Fruit fly (Drosophila melanogaster): ENCODE measurements around the gene mex1.

The mex1 gene

dm6 chr3L:15513264-15513663 is 6.1 kb downstream of the mex1 start:
- TF ChIP-seq CG14655 (GFP tag; optimal IDR thresholded peaks at IDR 0.05) (no peak), CG15710 (tag; optimal IDR thresholded peaks at IDR 0.05) (no peak), Snoo (tag; optimal IDR thresholded peaks at IDR 0.05) (no peak), CG10348 (GFP tag; IDR thresholded peaks at IDR 0.05) (no peak)

- peak; percentile 68 for TF ChIP-seq EcR (GFP tag; optimal IDR thresholded peaks at IDR 0.05)
- peak; percentile 2 for TF ChIP-seq CG15710 (tag; optimal IDR thresholded peaks at IDR 0.05)
- TF ChIP-seq CG13204 (GFP tag; optimal IDR thresholded peaks at IDR 0.05) = no peak
- no peak for TF ChIP-seq CG8301 (tag; optimal IDR thresholded peaks at IDR 0.05)
- TF ChIP-seq fd96Ca (GFP tag; IDR thresholded peaks at IDR 0.05) = no peak
- peak; percentile 32 for TF ChIP-seq Pif1B (GFP tag; optimal IDR thresholded peaks at IDR 0.05)
- TF ChIP-seq CG14655 (GFP tag; optimal IDR thresholded peaks at IDR 0.05) = no peak
Measured at dm6 chr3L:15511688-15512250, 7.6 kb downstream of the mex1 start.

- peak; percentile 9 for TF ChIP-seq Pif1A (GFP tag; optimal IDR thresholded peaks at IDR 0.05)
- TF ChIP-seq CG12605 (GFP tag; IDR thresholded peaks at IDR 0.05) = peak; percentile 30; the same call in 1 of the 2 replicates
- peak; percentile 1 for TF ChIP-seq EcR (GFP tag; optimal IDR thresholded peaks at IDR 0.05)
- no peak for TF ChIP-seq fd96Ca (GFP tag; IDR thresholded peaks at IDR 0.05)
- TF ChIP-seq gl (tag; optimal IDR thresholded peaks at IDR 0.05) = peak; percentile 18
- peak; percentile 15 for TF ChIP-seq Pif1B (GFP tag; optimal IDR thresholded peaks at IDR 0.05)
Measured at dm6 chr3L:15510787-15511186, 8.6 kb downstream of the mex1 start, which contains the start of gene MsrA. Gene MsrA, plus strand, starts transcription at chr3L:15511052.

dm6 chr3L:15509398-15509797 is 10.0 kb downstream of the mex1 start, which contains the start of the genes gdl and gdl-ORF39:
Gene gdl, plus strand, starts transcription at chr3L:15509445.
Gene gdl-ORF39, plus strand, starts transcription at chr3L:15509445.
- TF ChIP-seq D1 (tag; optimal IDR thresholded peaks at IDR 0.05) (no peak), Pif1B (GFP tag; optimal IDR thresholded peaks at IDR 0.05) (no peak), Pif1A (GFP tag; optimal IDR thresholded peaks at IDR 0.05) (no peak), gl (tag; optimal IDR thresholded peaks at IDR 0.05) (no peak), CG34367 (tag; optimal IDR thresholded peaks at IDR 0.05) (no peak), CG8301 (tag; optimal IDR thresholded peaks at IDR 0.05) (no peak), CG8159 (tag; optimal IDR thresholded peaks at IDR 0.05) (no peak), CG15710 (tag; optimal IDR thresholded peaks at IDR 0.05) (no peak), Ets98B (GFP tag; IDR thresholded peaks at IDR 0.05) (no peak), CG14655 (GFP tag; optimal IDR thresholded peaks at IDR 0.05) (no peak), CG9948 (tag; optimal IDR thresholded peaks at IDR 0.05) (no peak)

dm6 chr3L:15508750-15509149 is 10.6 kb downstream of the mex1 start, which contains the start of gene Z600:
Gene Z600, plus strand, starts transcription at chr3L:15509061.
- no peak for TF ChIP-seq CG32121 (GFP tag; IDR thresholded peaks at IDR 0.05)
- no peak for TF ChIP-seq CG14655 (GFP tag; optimal IDR thresholded peaks at IDR 0.05)
- TF ChIP-seq CG34367 (tag; optimal IDR thresholded peaks at IDR 0.05) = no peak
- TF ChIP-seq CG15710 (tag; optimal IDR thresholded peaks at IDR 0.05) = no peak
- TF ChIP-seq CG8301 (tag; optimal IDR thresholded peaks at IDR 0.05) = no peak
- no peak for TF ChIP-seq Pif1A (GFP tag; optimal IDR thresholded peaks at IDR 0.05)
- no peak for TF ChIP-seq CG4496 (GFP tag; IDR thresholded peaks at IDR 0.05)
- no peak for TF ChIP-seq fd96Ca (GFP tag; IDR thresholded peaks at IDR 0.05)
- TF ChIP-seq Ets98B (GFP tag; IDR thresholded peaks at IDR 0.05) = no peak
- TF ChIP-seq Snoo (tag; optimal IDR thresholded peaks at IDR 0.05) = no peak
- no peak for TF ChIP-seq EcR (GFP tag; optimal IDR thresholded peaks at IDR 0.05)
- no peak for TF ChIP-seq rn (GFP tag; IDR thresholded peaks at IDR 0.05)
- TF ChIP-seq CG8159 (tag; optimal IDR thresholded peaks at IDR 0.05) = no peak
- TF ChIP-seq CG17806 (tag; optimal IDR thresholded peaks at IDR 0.05) = no peak
- TF ChIP-seq CG9948 (tag; optimal IDR thresholded peaks at IDR 0.05) = no peak
- TF ChIP-seq Pif1B (GFP tag; optimal IDR thresholded peaks at IDR 0.05) = no peak

- TF ChIP-seq CG8159 (tag; optimal IDR thresholded peaks at IDR 0.05) (peak; percentile 98), CG8301 (tag; optimal IDR thresholded peaks at IDR 0.05) (peak; percentile 98), CG9948 (tag; optimal IDR thresholded peaks at IDR 0.05) (peak; percentile 96), Snoo (tag; optimal IDR thresholded peaks at IDR 0.05) (peak; percentile 99), CG15710 (tag; optimal IDR thresholded peaks at IDR 0.05) (peak; percentile 98), D1 (tag; optimal IDR thresholded peaks at IDR 0.05) (peak; percentile 97), CG14655 (GFP tag; optimal IDR thresholded peaks at IDR 0.05) (peak; percentile 97), CG32121 (GFP tag; IDR thresholded peaks at IDR 0.05) (peak; percentile 97), CG12605 (GFP tag; IDR thresholded peaks at IDR 0.05) (peak; percentile 97), fd96Ca (GFP tag; IDR thresholded peaks at IDR 0.05) (no peak; the same call in 2 of the 3 replicates), Pif1A (GFP tag; optimal IDR thresholded peaks at IDR 0.05) (peak; percentile 99), Ets98B (GFP tag; IDR thresholded peaks at IDR 0.05) (peak; percentile 98), gl (tag; optimal IDR thresholded peaks at IDR 0.05) (peak; percentile 98), CG13204 (GFP tag; optimal IDR thresholded peaks at IDR 0.05) (peak; percentile 95), CG10348 (GFP tag; IDR thresholded peaks at IDR 0.05) (no peak), CG4496 (GFP tag; IDR thresholded peaks at IDR 0.05) (peak; percentile 98), CG17806 (tag; optimal IDR thresholded peaks at IDR 0.05) (peak; percentile 98), Pif1B (GFP tag; optimal IDR thresholded peaks at IDR 0.05) (peak; percentile 99), CG34367 (tag; optimal IDR thresholded peaks at IDR 0.05) (peak; percentile 98), rn (GFP tag; IDR thresholded peaks at IDR 0.05) (no peak; the same call in 1 of the 2 replicates), EcR (GFP tag; optimal IDR thresholded peaks at IDR 0.05) (peak; percentile 92)
Measured at dm6 chr3L:15508233-15508632, 11.2 kb downstream of the mex1 start, which contains the start of gene CG7841. Gene CG7841, minus strand, starts transcription at chr3L:15508252.

Measured in whole organism, pupa.